Fruit fly (Drosophila melanogaster) whole organism, embryonic: ENCODE data around the gene cup.

ENCODE experiments used
- CG10543 ChIP-seq: fragments of 200-800 bp; sonication (Bioruptor generic); optimal IDR thresholded peaks from 3 replicates; lab custom pipeline; 2017; ENCODE audit warnings: missing biosample characterization, mild to moderate bottlenecking, missing genetic modification characterization, moderate library complexity
- CG11504 ChIP-seq: fragments of 200-800 bp; sonication (Bioruptor generic); optimal IDR thresholded peaks from 3 replicates; lab custom pipeline; 2019; ENCODE audit warnings: missing biosample characterization, mild to moderate bottlenecking, missing genetic modification characterization, moderate library complexity
- CG3726 ChIP-seq: fragments of 200-800 bp; sonication (Bioruptor generic); IDR thresholded peaks from 3 replicates; pipeline ENCODE4, ENCODE4 v1.3.6; 2022; ENCODE audit warnings: missing biosample characterization, missing genetic modification characterization
- CG4707 ChIP-seq: fragments of 200-800 bp; sonication (Bioruptor generic); optimal IDR thresholded peaks from 2 replicates; lab custom pipeline; 2018; ENCODE audit warnings: missing biosample characterization, mild to moderate bottlenecking, missing genetic modification characterization, moderate library complexity
- prd ChIP-seq, 3 experiments: fragments of >200 bp in 2 of 3; fragments of 200-800 bp in 1 of 3; sonication (Bioruptor generic) in 1 of 3; optimal IDR thresholded peaks in 2 of 3; IDR thresholded peaks in 1 of 3; 2 replicates in 2 of 3; 3 replicates in 1 of 3; pipeline versions ENCODE4 v1.3.6 to Lab custom; 2017 to 2022; ENCODE audit warnings: missing biosample characterization in 1 of 3, missing genetic modification characterization in 1 of 3

DNA sequence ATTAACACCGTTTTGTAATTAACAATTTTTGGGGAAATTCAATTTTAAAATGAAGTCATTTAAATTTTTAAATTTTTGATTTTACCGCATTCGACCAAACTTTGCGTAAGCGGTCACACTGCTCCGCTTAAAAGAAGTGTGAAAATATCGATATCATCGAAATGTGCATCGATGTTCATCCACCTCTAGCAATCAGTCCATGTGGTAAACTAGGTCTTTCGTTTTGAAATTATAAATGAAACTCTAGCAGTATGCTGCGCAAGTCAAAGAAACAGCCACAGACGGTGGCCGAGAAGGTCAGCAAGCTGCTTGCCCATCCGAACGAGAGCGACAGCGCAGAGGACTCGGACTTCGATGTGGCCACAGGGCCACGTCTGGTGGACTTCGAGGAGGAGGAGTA, 54.0 kb downstream of the cup start, which contains the start of gene Aatf:
- TF ChIP-seq CG3726 (GFP tag; lab: Robert Waterston, UW) (no peak), CG4707 (GFP tag; lab: Kevin White, UChicago) (no peak), CG10543 (GFP tag; lab: Kevin White, UChicago) (no peak), CG11504 (no peak), prd (optimal IDR thresholded peaks at IDR 0.05; lab: Kevin White, UChicago) (no peak), prd (GFP tag; IDR thresholded peaks at IDR 0.05; lab: Robert Waterston, UW) (no peak)
